Worm (Caenorhabditis elegans): ENCODE measurements around the gene R151.10.
A peak's percentile ranks its signal among the peaks of the same experiment; 100 is the strongest.

The R151.10 gene

DNA sequence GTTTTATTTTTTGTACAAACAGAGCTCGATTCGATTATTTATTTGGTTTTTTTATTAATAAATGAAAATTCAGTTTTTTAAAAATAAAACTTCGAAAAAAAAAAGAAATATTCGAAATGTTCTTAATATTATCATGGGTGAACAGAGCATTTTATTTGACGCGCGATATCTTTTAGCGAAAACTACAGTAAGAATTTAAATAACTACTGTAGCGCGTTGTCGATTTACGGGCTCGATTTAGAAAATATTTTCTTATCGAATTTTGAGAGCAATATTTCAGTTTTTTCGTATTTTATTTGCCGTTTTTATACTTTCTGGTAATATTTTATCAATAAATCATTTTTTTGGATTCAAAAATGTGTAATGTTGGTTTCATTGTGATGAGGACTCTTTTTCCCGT, 9.6 kb downstream of the R151.10 start:
- TF ChIP-seq egl-27 (tag; optimal IDR thresholded peaks at IDR 0.05) (no peak), elt-3 (tag; optimal IDR thresholded peaks at IDR 0.05) (no peak), nhr-23 (tag; optimal IDR thresholded peaks at IDR 0.05) (no peak), lin-15B (tag; optimal IDR thresholded peaks at IDR 0.05) (no peak), fkh-10 (GFP tag; optimal IDR thresholded peaks at IDR 0.05) (no peak), ZK546.5 (tag; optimal IDR thresholded peaks at IDR 0.05) (no peak), nfya-1 (tag; optimal IDR thresholded peaks at IDR 0.05; ENCODE audit: insufficient read depth) (no peak), lin-39 (tag; optimal IDR thresholded peaks at IDR 0.05) (no peak), elt-1 (tag; optimal IDR thresholded peaks at IDR 0.05) (no peak), nhr-67 (tag; optimal IDR thresholded peaks at IDR 0.05) (no peak), nhr-28 (tag; optimal IDR thresholded peaks at IDR 0.05) (no peak), ztf-4 (tag; optimal IDR thresholded peaks at IDR 0.05) (no peak), eor-1 (tag; optimal IDR thresholded peaks at IDR 0.05) (no peak)

ce11 chrIII:7216924-7217521, 13.7 kb downstream of the R151.10 start:
- TF ChIP-seq ama-1 (optimal IDR thresholded peaks at IDR 0.05) (no peak), elt-3 (tag; optimal IDR thresholded peaks at IDR 0.05) (no peak), nhr-11 (tag; optimal IDR thresholded peaks at IDR 0.05) (peak; percentile 12), R02D3.7 (tag; optimal IDR thresholded peaks at IDR 0.05) (no peak), ceh-82 (tag; optimal IDR thresholded peaks at IDR 0.05) (no peak), nhr-237 (tag; optimal IDR thresholded peaks at IDR 0.05) (no peak), nhr-28 (tag; optimal IDR thresholded peaks at IDR 0.05) (no peak), fos-1 (tag; optimal IDR thresholded peaks at IDR 0.05) (no peak), mdl-1 (tag; optimal IDR thresholded peaks at IDR 0.05) (no peak), hmg-11 (tag; optimal IDR thresholded peaks at IDR 0.05) (no peak), nhr-67 (tag; optimal IDR thresholded peaks at IDR 0.05) (no peak), nfya-1 (tag; optimal IDR thresholded peaks at IDR 0.05; ENCODE audit: insufficient read depth) (peak; percentile 34), pha-4 (tag; optimal IDR thresholded peaks at IDR 0.05) (no peak), sea-2 (GFP tag; optimal IDR thresholded peaks at IDR 0.05) (no peak), eor-1 (tag; optimal IDR thresholded peaks at IDR 0.05) (no peak), nhr-77 (tag; optimal IDR thresholded peaks at IDR 0.05) (no peak), nhr-12 (tag; optimal IDR thresholded peaks at IDR 0.05) (no peak), lin-15B (tag; optimal IDR thresholded peaks at IDR 0.05) (peak; percentile 38), fkh-2 (tag; optimal IDR thresholded peaks at IDR 0.05) (peak; percentile 33), nhr-25 (tag; optimal IDR thresholded peaks at IDR 0.05) (no peak), nhr-76 (tag; optimal IDR thresholded peaks at IDR 0.05) (no peak), elt-1 (tag; optimal IDR thresholded peaks at IDR 0.05) (no peak), unc-39 (tag; optimal IDR thresholded peaks at IDR 0.05) (no peak), elt-2 (tag; optimal IDR thresholded peaks at IDR 0.05) (no peak), nhr-23 (tag; optimal IDR thresholded peaks at IDR 0.05) (no peak), ZK546.5 (tag; optimal IDR thresholded peaks at IDR 0.05) (no peak), snpc-4 (tag; optimal IDR thresholded peaks at IDR 0.05) (no peak), unc-62 (GFP tag; optimal IDR thresholded peaks at IDR 0.05) (peak; percentile 48), egl-27 (tag; optimal IDR thresholded peaks at IDR 0.05) (no peak), lsy-12 (tag; optimal IDR thresholded peaks at IDR 0.05) (no peak), mml-1 (tag; optimal IDR thresholded peaks at IDR 0.05) (no peak), ceh-28 (tag; optimal IDR thresholded peaks at IDR 0.05) (no peak), egl-5 (tag; optimal IDR thresholded peaks at IDR 0.05) (peak; percentile 3)

ce11 chrIII:7216226-7216625, 14.5 kb downstream of the R151.10 start, which contains the start of gene R151.1:
Gene R151.1 (plus strand): TSS chrIII:7216526.
- no peak for TF ChIP-seq ztf-4 (tag; optimal IDR thresholded peaks at IDR 0.05)
- TF ChIP-seq ZK546.5 (tag; optimal IDR thresholded peaks at IDR 0.05), result no peak

DNA sequence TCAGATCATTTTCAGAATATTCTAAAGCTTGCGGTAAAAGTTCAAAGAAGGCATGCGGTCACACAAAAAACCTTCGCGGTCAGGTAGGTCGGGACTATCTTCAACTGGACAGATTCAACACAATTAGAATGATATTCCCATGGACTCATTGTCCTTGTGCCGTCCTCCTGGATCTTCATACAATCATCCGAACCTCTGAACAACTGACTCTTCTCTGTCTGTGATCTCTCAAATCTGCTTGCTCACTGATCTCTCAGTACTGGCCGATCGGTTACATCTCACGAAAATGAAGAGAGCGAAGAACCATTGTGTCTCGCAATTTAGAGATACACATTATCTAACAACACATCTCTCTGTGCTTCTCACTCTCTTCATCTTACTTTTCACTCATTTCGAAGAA, 15.2 kb downstream of the R151.10 start:
- no peak for TF ChIP-seq elt-3 (tag; optimal IDR thresholded peaks at IDR 0.05)
- TF ChIP-seq lin-39 (tag; optimal IDR thresholded peaks at IDR 0.05), result peak; percentile 16

DNA sequence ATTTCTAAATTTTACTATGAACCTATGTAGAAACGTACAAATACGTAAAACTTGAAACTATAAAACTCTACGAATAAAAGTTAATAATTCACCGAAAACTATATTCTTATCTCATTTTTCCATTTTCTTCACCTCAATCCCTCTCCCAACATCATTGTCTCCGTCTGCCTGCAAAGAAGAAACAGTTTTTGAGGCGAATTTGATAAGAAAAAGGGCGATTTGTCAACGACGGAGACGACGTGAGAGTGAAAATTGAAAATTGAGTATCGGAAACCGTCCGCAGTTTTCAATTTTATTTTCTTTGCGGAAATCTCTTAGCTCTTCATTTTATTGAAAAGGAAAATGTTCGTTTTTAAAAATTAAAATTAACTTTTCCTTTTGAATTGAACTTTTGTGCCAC, 18.7 kb downstream of the R151.10 start:
- TF ChIP-seq lsy-12 (tag; optimal IDR thresholded peaks at IDR 0.05) (no peak), elt-2 (tag; optimal IDR thresholded peaks at IDR 0.05) (peak; percentile 61), nhr-25 (tag; optimal IDR thresholded peaks at IDR 0.05) (no peak), ztf-4 (tag; optimal IDR thresholded peaks at IDR 0.05) (no peak), eor-1 (tag; optimal IDR thresholded peaks at IDR 0.05) (no peak), pqm-1 (tag; optimal IDR thresholded peaks at IDR 0.05) (peak; percentile 81), ceh-28 (tag; optimal IDR thresholded peaks at IDR 0.05) (no peak)
